Fruit fly (Drosophila melanogaster): ENCODE data around the gene PolA1.

The PolA1 gene

dm6 chr3R:21618299-21619116 is 53.0 kb downstream of the PolA1 start:
- peak; percentile 31 for TF ChIP-seq CG17801 (GFP tag; optimal IDR thresholded peaks at IDR 0.05; ENCODE audit: partially characterized antibody)

All from ovary, adult (tissue).